Fruit fly (Drosophila melanogaster) whole organism, embryonic: ENCODE measurements around the gene c12.2.

ENCODE experiments used
- Ada2b ChIP-seq: fragments of 200-800 bp; sonication (Bioruptor generic); IDR thresholded peaks from 2 replicates; pipeline ENCODE4 v1.3.6; 2022; ENCODE audit warnings: missing biosample characterization, missing genetic modification characterization
- CG12104 ChIP-seq: fragments of 200-800 bp; sonication (Bioruptor generic); optimal IDR thresholded peaks from 3 replicates; lab custom pipeline; 2016; ENCODE audit warnings: missing biosample characterization, missing genetic modification characterization
- CG12391 ChIP-seq: fragments of 200-800 bp; sonication (Bioruptor generic); optimal IDR thresholded peaks from 3 replicates; lab custom pipeline; 2018; ENCODE audit warnings: missing biosample characterization, mild to moderate bottlenecking, missing genetic modification characterization, moderate library complexity
- CG12659 ChIP-seq: fragments of 200-800 bp; sonication (Bioruptor generic); optimal IDR thresholded peaks from 3 replicates; lab custom pipeline; 2017; ENCODE audit warnings: mild to moderate bottlenecking, missing biosample characterization, missing genetic modification reagents, missing genetic modification characterization
- CG13123 ChIP-seq: fragments of 200-800 bp; sonication (Bioruptor generic); optimal IDR thresholded peaks from 2 replicates; lab custom pipeline; 2016; ENCODE audit warnings: missing biosample characterization, missing genetic modification characterization
- CG14965 ChIP-seq: fragments of 200-800 bp; sonication (Bioruptor generic); optimal IDR thresholded peaks from 2 replicates; lab custom pipeline; 2016; ENCODE audit warnings: missing biosample characterization, missing genetic modification characterization, borderline replicate concordance
- CG1603 ChIP-seq: fragments of 200-800 bp; sonication (Bioruptor generic); optimal IDR thresholded peaks from 2 replicates; lab custom pipeline; 2019; ENCODE audit warnings: missing biosample characterization, mild to moderate bottlenecking, missing genetic modification characterization, moderate library complexity
- CG1647 ChIP-seq: fragments of 200-800 bp; sonication (Bioruptor generic); optimal IDR thresholded peaks from 3 replicates; lab custom pipeline; 2016; ENCODE audit warnings: missing biosample characterization, missing genetic modification characterization
- CG17359 ChIP-seq: fragments of 200-800 bp; sonication (Bioruptor generic); optimal IDR thresholded peaks from 3 replicates; lab custom pipeline; 2018; ENCODE audit warnings: missing biosample characterization, mild to moderate bottlenecking, missing genetic modification characterization, moderate library complexity
- CG17802 ChIP-seq: fragments of 200-800 bp; sonication (Bioruptor generic); optimal IDR thresholded peaks from 2 replicates; lab custom pipeline; 2018; ENCODE audit warnings: missing biosample characterization, mild to moderate bottlenecking, missing genetic modification characterization, moderate library complexity
- CG18599 ChIP-seq: fragments of 200-800 bp; sonication (Bioruptor generic); optimal IDR thresholded peaks from 3 replicates; lab custom pipeline; 2017; ENCODE audit warnings: missing biosample characterization, missing genetic modification characterization, mild to moderate bottlenecking, moderate library complexity, missing genetic modification reagents
- CG2120 ChIP-seq: fragments of 200-800 bp; sonication (Bioruptor generic); optimal IDR thresholded peaks from 3 replicates; lab custom pipeline; 2016; ENCODE audit warnings: missing biosample characterization, missing genetic modification characterization
- CG3163 ChIP-seq: fragments of 200-800 bp; sonication (Bioruptor generic); optimal IDR thresholded peaks from 3 replicates; lab custom pipeline; 2016; ENCODE audit warnings: missing biosample characterization, missing genetic modification characterization
- CG4820 ChIP-seq: fragments of 200-800 bp; sonication (Bioruptor generic); optimal IDR thresholded peaks from 3 replicates; lab custom pipeline; 2016; ENCODE audit warnings: missing biosample characterization, missing genetic modification characterization
- CG6813 ChIP-seq: fragments of 200-800 bp; sonication (Bioruptor generic); optimal IDR thresholded peaks from 2 replicates; lab custom pipeline; 2017; ENCODE audit warnings: missing biosample characterization, missing genetic modification characterization, mild to moderate bottlenecking, moderate library complexity, missing genetic modification reagents
- CG7271 ChIP-seq: fragments of 200-800 bp; sonication (Bioruptor generic); optimal IDR thresholded peaks from 2 replicates; lab custom pipeline; 2018; ENCODE audit warnings: missing biosample characterization, mild to moderate bottlenecking, missing genetic modification characterization, moderate library complexity
- CG7839 ChIP-seq: fragments of 200-800 bp; sonication (Bioruptor generic); optimal IDR thresholded peaks from 3 replicates; lab custom pipeline; 2018; ENCODE audit warnings: missing biosample characterization, mild to moderate bottlenecking, missing genetic modification characterization, moderate library complexity
- CG8765 ChIP-seq: fragments of 200-800 bp; sonication (Bioruptor generic); IDR thresholded peaks from 2 replicates; pipeline ENCODE4 v1.3.6; 2022; ENCODE audit warnings: missing biosample characterization, missing genetic modification characterization
- CG9817 ChIP-seq: fragments of 200-800 bp; sonication (Bioruptor generic); optimal IDR thresholded peaks from 2 replicates; lab custom pipeline; 2018; ENCODE audit warnings: missing biosample characterization, mild to moderate bottlenecking, missing genetic modification characterization, moderate library complexity
- CG9932 ChIP-seq: fragments of 200-800 bp; sonication (Bioruptor generic); IDR thresholded peaks from 2 replicates; pipeline ENCODE4 v1.3.6; 2022; ENCODE audit warnings: missing biosample characterization, missing genetic modification characterization
- CrebB ChIP-seq: fragments of 200-800 bp; sonication (Bioruptor generic); optimal IDR thresholded peaks from 3 replicates; lab custom pipeline; 2018; ENCODE audit warnings: missing biosample characterization, mild to moderate bottlenecking, missing genetic modification characterization
- D19B ChIP-seq: fragments of 200-800 bp; sonication (Bioruptor generic); optimal IDR thresholded peaks from 2 replicates; lab custom pipeline; 2017; ENCODE audit warnings: missing biosample characterization, mild to moderate bottlenecking, missing genetic modification characterization
- Dip3 ChIP-seq: fragments of 200-800 bp; sonication (Bioruptor generic); optimal IDR thresholded peaks from 3 replicates; lab custom pipeline; 2016; ENCODE audit warnings: missing biosample characterization, missing genetic modification characterization
- Ets65A ChIP-seq: fragments of 200-800 bp; sonication (Bioruptor generic); peaks from one replicate; lab custom pipeline; 2016; ENCODE audit warnings: missing biosample characterization, missing genetic modification characterization
- H15 ChIP-seq: fragments of 200-800 bp; sonication (Bioruptor generic); IDR thresholded peaks from 3 replicates; pipeline ENCODE4 v1.3.6; 2022; ENCODE audit warnings: missing biosample characterization, missing genetic modification characterization
- Hr51 ChIP-seq, 2 experiments: fragments of 200-800 bp; sonication (Bioruptor generic); optimal IDR thresholded peaks; 2 replicates in 1 of 2; 3 replicates in 1 of 2; lab custom pipeline; 2016 to 2018; ENCODE audit warnings: missing biosample characterization in 2 of 2, missing genetic modification characterization in 2 of 2, mild to moderate bottlenecking in 1 of 2, moderate library complexity in 1 of 2
- Meics ChIP-seq: fragments of 200-800 bp; sonication (Bioruptor generic); optimal IDR thresholded peaks from 2 replicates; lab custom pipeline; 2017; ENCODE audit warnings: missing biosample characterization, mild to moderate bottlenecking, missing genetic modification characterization
- Mrtf ChIP-seq: fragments of 200-800 bp; sonication (Bioruptor generic); IDR thresholded peaks from 3 replicates; pipeline ENCODE4 v1.3.6; 2022; ENCODE audit warnings: missing biosample characterization, missing genetic modification characterization
- NC2β ChIP-seq: fragments of 200-800 bp; sonication (Bioruptor generic); optimal IDR thresholded peaks from 2 replicates; lab custom pipeline; 2016; ENCODE audit warnings: missing biosample characterization, missing genetic modification characterization
- PHDP ChIP-seq: fragments of 200-800 bp; sonication (Bioruptor generic); optimal IDR thresholded peaks from 3 replicates; lab custom pipeline; 2018; ENCODE audit warnings: missing biosample characterization, mild to moderate bottlenecking, missing genetic modification characterization, moderate library complexity
- Sox102F ChIP-seq: fragments of 200-800 bp; sonication (Bioruptor generic); optimal IDR thresholded peaks from 2 replicates; lab custom pipeline; 2018; ENCODE audit warnings: missing biosample characterization, mild to moderate bottlenecking, missing genetic modification characterization, moderate library complexity
- Tbp ChIP-seq: fragments of >200 bp; optimal IDR thresholded peaks from 2 replicates; lab custom pipeline; 2018; ENCODE audit warnings: missing biosample characterization, missing genetic modification characterization
- caup ChIP-seq: fragments of 200-800 bp; sonication (Bioruptor generic); optimal IDR thresholded peaks from 3 replicates; lab custom pipeline; 2017; ENCODE audit warnings: missing biosample characterization, mild to moderate bottlenecking, missing genetic modification characterization, moderate library complexity; ENCODE audit not compliant: severe bottlenecking
- corto ChIP-seq: fragments of 200-800 bp; sonication (Bioruptor generic); optimal IDR thresholded peaks from 2 replicates; lab custom pipeline; 2016; ENCODE audit warnings: missing biosample characterization, mild to moderate bottlenecking, missing genetic modification characterization, moderate library complexity
- disco-r ChIP-seq: fragments of 200-800 bp; sonication (Bioruptor generic); optimal IDR thresholded peaks from 2 replicates; lab custom pipeline; 2016; ENCODE audit warnings: missing biosample characterization, missing genetic modification characterization
- dpn ChIP-seq, 2 experiments: fragments of 200-800 bp; sonication (Bioruptor generic); optimal IDR thresholded peaks; 3 replicates each; lab custom pipeline; 2016; ENCODE audit warnings: missing biosample characterization in 2 of 2, missing genetic modification characterization in 2 of 2
- ems ChIP-seq: fragments of 200-800 bp; sonication (Bioruptor generic); optimal IDR thresholded peaks from 3 replicates; lab custom pipeline; 2016; ENCODE audit warnings: missing biosample characterization, missing genetic modification characterization
- gce ChIP-seq: fragments of 200-800 bp; sonication (Bioruptor generic); IDR thresholded peaks from 3 replicates; pipeline ENCODE4 v1.3.6; 2022; ENCODE audit warnings: missing biosample characterization, missing genetic modification characterization
- gcm2 ChIP-seq: fragments of 200-800 bp; sonication (Bioruptor generic); optimal IDR thresholded peaks from 2 replicates; lab custom pipeline; 2016; ENCODE audit warnings: missing biosample characterization, missing genetic modification characterization
- gsb ChIP-seq: fragments of 200-800 bp; sonication (Bioruptor generic); IDR thresholded peaks from 2 replicates; pipeline ENCODE4 v1.3.6; 2022; ENCODE audit warnings: missing biosample characterization, missing genetic modification characterization
- knrl ChIP-seq: fragments of 200-800 bp; sonication (Bioruptor generic); IDR thresholded peaks from 3 replicates; pipeline ENCODE4 v1.3.6; 2022; ENCODE audit warnings: missing biosample characterization, missing genetic modification characterization; ENCODE audit not compliant: partially characterized antibody
- lab ChIP-seq: fragments of 200-800 bp; sonication (Bioruptor generic); optimal IDR thresholded peaks from 3 replicates; lab custom pipeline; 2017; ENCODE audit warnings: missing biosample characterization, missing genetic modification characterization, mild to moderate bottlenecking, moderate library complexity, missing genetic modification reagents
- nerfin-2 ChIP-seq: fragments of 200-800 bp; sonication (Bioruptor generic); IDR thresholded peaks from 2 replicates; pipeline ENCODE4 v1.3.6; 2022; ENCODE audit warnings: missing biosample characterization, missing genetic modification characterization; ENCODE audit not compliant: partially characterized antibody
- nom ChIP-seq: fragments of 200-800 bp; sonication (Bioruptor generic); optimal IDR thresholded peaks from 2 replicates; lab custom pipeline; 2017; ENCODE audit warnings: missing biosample characterization, missing genetic modification characterization, mild to moderate bottlenecking, moderate library complexity, missing genetic modification reagents
- prd ChIP-seq, 3 experiments: fragments of >200 bp in 2 of 3; fragments of 200-800 bp in 1 of 3; sonication (Bioruptor generic) in 1 of 3; optimal IDR thresholded peaks in 2 of 3; IDR thresholded peaks in 1 of 3; 2 replicates in 2 of 3; 3 replicates in 1 of 3; pipeline versions ENCODE4 v1.3.6 to Lab custom; 2017 to 2022; ENCODE audit warnings: missing biosample characterization in 1 of 3, missing genetic modification characterization in 1 of 3
- repo ChIP-seq: fragments of 200-800 bp; sonication (Bioruptor generic); optimal IDR thresholded peaks from 2 replicates; lab custom pipeline; 2016; ENCODE audit warnings: missing biosample characterization, missing genetic modification characterization
- so ChIP-seq: fragments of 200-800 bp; sonication (Bioruptor generic); IDR thresholded peaks from 3 replicates; pipeline ENCODE4 v1.3.6; 2022; ENCODE audit warnings: missing biosample characterization, missing genetic modification characterization
- wor ChIP-seq: fragments of 200-800 bp; sonication (Bioruptor generic); IDR thresholded peaks from 2 replicates; pipeline ENCODE4 v1.3.6; 2022; ENCODE audit warnings: missing biosample characterization, missing genetic modification characterization

The c12.2 gene

dm6 chrX:9297661-9298433, 21.3 kb upstream of the c12.2 start (continued):
- TF ChIP-seq CrebB (tag; lab: Kevin White, UChicago) (no peak), CG8765 (GFP tag; lab: Robert Waterston, UW) (no peak), Meics (GFP tag; lab: Kevin White, UChicago) (peak; percentile 32), Dip3 (GFP tag; lab: Kevin White, UChicago) (peak; percentile 4), knrl (GFP tag; lab: Robert Waterston, UW) (no peak), Sox102F (GFP tag; lab: Kevin White, UChicago) (no peak), D19B (GFP tag; lab: Kevin White, UChicago) (peak; percentile 53), gcm2 (GFP tag; lab: Kevin White, UChicago) (no peak), disco-r (no peak), Hr51 (GFP tag; optimal IDR thresholded peaks at IDR 0.05; lab: Kevin White, UChicago) (peak in 1 of 2 experiments; percentile 30), CG4820 (no peak), lab (no peak), ems (GFP tag; lab: Kevin White, UChicago) (no peak), CG14965 (no peak), CG2120 (GFP tag; lab: Kevin White, UChicago) (peak; percentile 59), CG7271 (tag; lab: Kevin White, UChicago) (no peak), NC2β (GFP tag; lab: Kevin White, UChicago) (no peak), wor (GFP tag; lab: Robert Waterston, UW) (no peak), gce (GFP tag; lab: Robert Waterston, UW) (no peak), caup (GFP tag; lab: Kevin White, UChicago) (no peak), CG1647 (GFP tag; lab: Kevin White, UChicago) (no peak), CG9932 (GFP tag; lab: Robert Waterston, UW) (peak; percentile 58), CG12104 (GFP tag; lab: Kevin White, UChicago) (no peak), nom (no peak), Ets65A (GFP tag; lab: Kevin White, UChicago) (peak; percentile 25), Tbp (GFP tag; lab: Kevin White, UChicago) (no peak), prd (optimal IDR thresholded peaks at IDR 0.05; lab: Kevin White, UChicago) (no peak), prd (GFP tag; IDR thresholded peaks at IDR 0.05; lab: Robert Waterston, UW) (no peak), so (no peak), Ada2b (GFP tag; lab: Robert Waterston, UW) (no peak), H15 (GFP tag; lab: Robert Waterston, UW) (no peak), CG7839 (tag; lab: Kevin White, UChicago) (peak; percentile 37), CG18599 (no peak), CG17802 (tag; lab: Kevin White, UChicago) (no peak), CG12391 (no peak), CG3163 (GFP tag; lab: Kevin White, UChicago) (no peak), CG9817 (peak; percentile 12), CG6813 (GFP tag; lab: Kevin White, UChicago) (no peak), corto (GFP tag; lab: Kevin White, UChicago) (no peak), CG1603 (tag; lab: Kevin White, UChicago) (no peak), CG17359 (tag; lab: Kevin White, UChicago) (no peak), CG13123 (no peak), gsb (GFP tag; lab: Robert Waterston, UW) (no peak), CG12659 (GFP tag; lab: Kevin White, UChicago) (no peak), Mrtf (GFP tag; lab: Robert Waterston, UW) (no peak), nerfin-2 (no peak), dpn (GFP tag; optimal IDR thresholded peaks at IDR 0.05; lab: Kevin White, UChicago) (peak in 1 of 2 experiments; percentile 17), repo (no peak), PHDP (tag; lab: Kevin White, UChicago) (no peak)
